Worm (Caenorhabditis elegans) whole organism, young adult: Measurements from ENCODE around the gene clec-157.

Experiments used
- F33H1.4 ChIP-seq: fragments of 200-800 bp; sonication (Bioruptor generic); IDR thresholded peaks from 2 replicates; pipeline ENCODE4 v1.3.6; 2022; ENCODE audit warnings: missing genetic modification reagents, missing genetic modification characterization, missing compliant biosample characterization
- T07F8.4 ChIP-seq: sonication (generic microtip); optimal IDR thresholded peaks from 2 replicates; lab custom pipeline; 2016; ENCODE audit warnings: mild to moderate bottlenecking, missing genetic modification characterization, moderate library complexity, missing compliant biosample characterization
- aptf-3 ChIP-seq: fragments of 200-800 bp; sonication (Bioruptor generic); IDR thresholded peaks from 2 replicates; pipeline ENCODE4 v1.3.6; 2022; ENCODE audit warnings: missing genetic modification characterization, missing compliant biosample characterization
- cebp-1 ChIP-seq, 2 experiments: fragments of 200-800 bp in 1 of 2; sonication (Bioruptor generic) in 1 of 2; sonication (generic microtip) in 1 of 2; IDR thresholded peaks in 1 of 2; optimal IDR thresholded peaks in 1 of 2; 2 replicates each; pipeline versions ENCODE4 v1.3.6 to Lab custom; 2017 to 2022; ENCODE audit warnings: missing compliant biosample characterization in 2 of 2, missing genetic modification characterization in 2 of 2, mild to moderate bottlenecking in 1 of 2, missing genetic modification reagents in 1 of 2, moderate library complexity in 1 of 2
- cebp-2 ChIP-seq: fragments of 200-800 bp; sonication (Bioruptor generic); IDR thresholded peaks from 2 replicates; pipeline ENCODE4 v1.3.6; 2022; ENCODE audit warnings: missing genetic modification characterization, missing compliant biosample characterization
- dpl-1 ChIP-seq: fragments of 150-350 bp; optimal IDR thresholded peaks from 2 replicates; lab custom pipeline; 2014; ENCODE audit warnings: missing biosample characterization, missing genetic modification reagents, missing genetic modification characterization
- let-607 ChIP-seq, 2 experiments: fragments of 200-800 bp in 1 of 2; sonication (Bioruptor generic) in 1 of 2; sonication (generic microtip) in 1 of 2; optimal IDR thresholded peaks; 2 replicates each; lab custom pipeline; 2016 to 2018; ENCODE audit warnings: mild to moderate bottlenecking in 2 of 2, missing compliant biosample characterization in 2 of 2, missing genetic modification characterization in 2 of 2, moderate library complexity in 2 of 2, missing genotype in 1 of 2
- lsy-27 ChIP-seq: sonication (generic microtip); optimal IDR thresholded peaks from 2 replicates; lab custom pipeline; 2017; ENCODE audit warnings: missing genetic modification characterization, mild to moderate bottlenecking, missing compliant biosample characterization, antibody characterized with exemption, missing genotype, borderline replicate concordance; ENCODE audit not compliant: insufficient read depth
- rcor-1 ChIP-seq: fragments of 200-800 bp; sonication (Bioruptor generic); IDR thresholded peaks from 2 replicates; pipeline ENCODE4 v1.3.6; 2022; ENCODE audit warnings: missing genetic modification reagents, missing genetic modification characterization, missing compliant biosample characterization
- rec-8 ChIP-seq, 2 experiments: sonication (generic microtip); optimal IDR thresholded peaks; 2 replicates each; lab custom pipeline; 2016; ENCODE audit warnings: mild to moderate bottlenecking in 2 of 2, missing genetic modification characterization in 2 of 2, missing genetic modification reagents in 2 of 2, missing genotype in 2 of 2, missing biosample characterization in 1 of 2, missing compliant biosample characterization in 1 of 2, moderate library complexity in 1 of 2
- snpc-1.1 ChIP-seq: sonication (generic microtip); optimal IDR thresholded peaks from 2 replicates; lab custom pipeline; 2017; ENCODE audit warnings: missing genetic modification characterization, mild to moderate bottlenecking, missing compliant biosample characterization, antibody characterized with exemption, moderate library complexity, missing genotype, missing genetic modification reagents; ENCODE audit not compliant: insufficient read depth
- snpc-3.4 ChIP-seq: sonication (generic microtip); optimal IDR thresholded peaks from 2 replicates; lab custom pipeline; 2017; ENCODE audit warnings: missing genetic modification characterization, mild to moderate bottlenecking, missing compliant biosample characterization, antibody characterized with exemption, moderate library complexity, missing genotype, missing genetic modification reagents
- somi-1 ChIP-seq: fragments of 200-800 bp; sonication (Bioruptor generic); optimal IDR thresholded peaks from 2 replicates; lab custom pipeline; 2018; ENCODE audit warnings: mild to moderate bottlenecking, missing genetic modification characterization, missing compliant biosample characterization

- TF ChIP-seq snpc-3.4 (tag; lab: Kevin White, UChicago) = no peak
- no peak for TF ChIP-seq rcor-1
- TF ChIP-seq T07F8.4 (tag; lab: Kevin White, UChicago) = no peak
- no peak for TF ChIP-seq cebp-1 (GFP tag; IDR thresholded peaks at IDR 0.05; lab: Robert Waterston, UW)
- no peak for TF ChIP-seq cebp-1 (tag; optimal IDR thresholded peaks at IDR 0.05; lab: Kevin White, UChicago)
- TF ChIP-seq dpl-1 (GFP tag; lab: Kevin White, UChicago) = no peak
- TF ChIP-seq somi-1 (GFP tag; lab: Kevin White, UChicago) = no peak
- TF ChIP-seq snpc-1.1 (tag; lab: Kevin White, UChicago) = no peak
- TF ChIP-seq aptf-3 (GFP tag; lab: Robert Waterston, UW) = no peak
- no peak for TF ChIP-seq F33H1.4 (GFP tag; lab: Robert Waterston, UW)
- TF ChIP-seq let-607 (tag; optimal IDR thresholded peaks at IDR 0.05; lab: Kevin White, UChicago) = no peak
- TF ChIP-seq lsy-27 (tag; lab: Kevin White, UChicago) = no peak
- no peak for TF ChIP-seq rec-8 (tag; optimal IDR thresholded peaks at IDR 0.05; lab: Kevin White, UChicago)
- no peak for TF ChIP-seq cebp-2 (GFP tag; lab: Robert Waterston, UW)
These were observed 49.3 kb upstream of the clec-157 start, which contains the start of gene F26F4.6 for ce11 chrIII:4893540-4893939.
